Fruit fly (Drosophila melanogaster): Measurements from ENCODE around the gene baz.

baz gene

dm6 chrX:17121600-17121999 is 38.2 kb upstream of the baz start (continued):
- TF ChIP-seq nerfin-2 (GFP tag; IDR thresholded peaks at IDR 0.05; ENCODE audit: partially characterized antibody) (no peak), dmrt11E (tag; optimal IDR thresholded peaks at IDR 0.05) (peak; percentile 37), CG15011 (GFP tag; optimal IDR thresholded peaks at IDR 0.05) (no peak), CG14710 (tag; optimal IDR thresholded peaks at IDR 0.05) (peak; percentile 18), pan (optimal IDR thresholded peaks at IDR 0.05) (no peak), pan (GFP tag; optimal IDR thresholded peaks at IDR 0.05 in 1 of 2, IDR thresholded peaks at IDR 0.05 in 1 of 2) (no peak), CG11504 (tag; optimal IDR thresholded peaks at IDR 0.05) (peak; percentile 49), stwl (tag; optimal IDR thresholded peaks at IDR 0.05) (no peak), CG1603 (tag; optimal IDR thresholded peaks at IDR 0.05) (no peak), nom (GFP tag; optimal IDR thresholded peaks at IDR 0.05) (peak; percentile 47), CG13424 (tag; optimal IDR thresholded peaks at IDR 0.05) (peak; percentile 27), cwo (GFP tag; optimal IDR thresholded peaks at IDR 0.05) (no peak), unc-4 (GFP tag; IDR thresholded peaks at IDR 0.05; ENCODE audit: partially characterized antibody) (no peak), gcm (GFP tag; optimal IDR thresholded peaks at IDR 0.05) (peak; percentile 37), CG15601 (tag; optimal IDR thresholded peaks at IDR 0.05) (no peak), CG3847 (GFP tag; IDR thresholded peaks at IDR 0.05) (no peak), amos (GFP tag; IDR thresholded peaks at IDR 0.05; ENCODE audit: partially characterized antibody) (no peak), luna (GFP tag; optimal IDR thresholded peaks at IDR 0.05) (no peak), CG10267 (tag; optimal IDR thresholded peaks at IDR 0.05) (no peak), phol (tag; optimal IDR thresholded peaks at IDR 0.05) (peak; percentile 51), CG13296 (GFP tag; optimal IDR thresholded peaks at IDR 0.05) (no peak), jigr1 (GFP tag; IDR thresholded peaks at IDR 0.05) (no peak), BEAF-32 (GFP tag; optimal IDR thresholded peaks at IDR 0.05) (no peak), Dp (GFP tag; optimal IDR thresholded peaks at IDR 0.05) (no peak), disco-r (GFP tag; optimal IDR thresholded peaks at IDR 0.05) (no peak), stc (GFP tag; IDR thresholded peaks at IDR 0.05) (0 out of 2 replicates have a peak, but pooled peaks have one; percentile 7), CG12942 (GFP tag; optimal IDR thresholded peaks at IDR 0.05) (no peak), lilli (GFP tag; optimal IDR thresholded peaks at IDR 0.05) (no peak), CG2712 (tag; optimal IDR thresholded peaks at IDR 0.05) (peak; percentile 42), pita (GFP tag; optimal IDR thresholded peaks at IDR 0.05) (no peak), CG8924 (tag; optimal IDR thresholded peaks at IDR 0.05) (peak; percentile 24), CG9437 (GFP tag; optimal IDR thresholded peaks at IDR 0.05) (peak; percentile 25), CG1233 (GFP tag; optimal IDR thresholded peaks at IDR 0.05) (peak; percentile 16), CG6272 (GFP tag; IDR thresholded peaks at IDR 0.05) (no peak), az2 (GFP tag; optimal IDR thresholded peaks at IDR 0.05) (peak; percentile 21), sc (optimal IDR thresholded peaks at IDR 0.05) (no peak), sc (GFP tag; optimal IDR thresholded peaks at IDR 0.05) (no peak), ewg (GFP tag; optimal IDR thresholded peaks at IDR 0.05) (peak; percentile 20), Ssrp (tag; optimal IDR thresholded peaks at IDR 0.05) (peak; percentile 37), Dfd (GFP tag; optimal IDR thresholded peaks at IDR 0.05) (no peak), lola (GFP tag; optimal IDR thresholded peaks at IDR 0.05) (peak in 1 of 3 experiments; percentile 47), Optix (GFP tag; IDR thresholded peaks at IDR 0.05) (no peak), Xrp1 (GFP tag; IDR thresholded peaks at IDR 0.05) (peak; percentile 32; the same call in 1 of the 2 replicates), CG10209 (GFP tag; optimal IDR thresholded peaks at IDR 0.05) (peak; percentile 5), sr (GFP tag; IDR thresholded peaks at IDR 0.05) (no peak), pho (GFP tag; optimal IDR thresholded peaks at IDR 0.05) (no peak), knrl (GFP tag; IDR thresholded peaks at IDR 0.05; ENCODE audit: partially characterized antibody) (no peak), bowl (GFP tag; IDR thresholded peaks at IDR 0.05) (no peak), salm (tag; optimal IDR thresholded peaks at IDR 0.05) (peak; percentile 17), CG3838 (GFP tag; optimal IDR thresholded peaks at IDR 0.05) (no peak)

Measured in whole organism, embryonic.